Worm (Caenorhabditis elegans): ENCODE results near the gene chpf-1.

ce11 chrV:10220605-10221004 lies 17.3 kb upstream of the chpf-1 start, which contains the start of gene C12D8.13:
- no peak for TF ChIP-seq flt-1 (GFP tag; IDR thresholded peaks at IDR 0.05)
- no peak for TF ChIP-seq med-1 (GFP tag; optimal IDR thresholded peaks at IDR 0.05; ENCODE audit: insufficient read depth)
- TF ChIP-seq ref-1 (GFP tag; conservative IDR thresholded peaks at IDR 0.05): no peak
- TF ChIP-seq T22C8.4 (GFP tag; IDR thresholded peaks at IDR 0.05): no peak
- TF ChIP-seq cog-1 (tag; optimal IDR thresholded peaks at IDR 0.05): no peak
